Fruit fly (Drosophila melanogaster) S2 (cell line): ENCODE results near the gene Mco4.

Experiments used
- CG8478 ChIP-seq: fragments of >200 bp; optimal IDR thresholded peaks from 2 replicates; lab custom pipeline; 2018
- CTCF ChIP-seq, 2 experiments: fragments of >200 bp; optimal IDR thresholded peaks; 2 replicates each; lab custom pipeline; 2018

DNA sequence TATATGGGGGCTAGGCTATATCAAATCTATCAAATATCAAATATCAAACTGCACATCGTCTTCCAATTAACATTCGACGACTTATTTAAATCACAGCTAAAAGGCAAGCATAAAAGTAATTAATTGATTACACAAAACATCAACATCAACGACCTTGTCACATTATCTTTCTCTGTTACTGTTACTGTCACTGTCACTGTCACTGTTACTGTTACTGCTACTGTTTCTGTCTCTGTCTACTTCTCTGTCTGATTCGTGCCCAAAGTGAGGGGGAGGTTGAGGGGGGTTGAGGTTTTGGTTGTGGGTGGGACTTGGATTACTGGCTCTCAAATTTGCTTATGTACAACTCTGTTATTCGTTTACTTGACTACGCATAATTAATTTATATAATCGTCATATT lies 34.5 kb downstream of the Mco4 start:
- TF ChIP-seq CTCF (optimal IDR thresholded peaks at IDR 0.05; lab: Kevin White, UChicago) (no peak), CG8478 (lab: Kevin White, UChicago) (no peak)
